Worm (Caenorhabditis elegans): ENCODE measurements around the gene C32B5.15.
"Not testable (repeated sequence)": the region's sequence is repeated elsewhere in the genome, so short reads cannot be mapped to it uniquely, and the experiment has no call there.

C32B5.15 gene

DNA sequence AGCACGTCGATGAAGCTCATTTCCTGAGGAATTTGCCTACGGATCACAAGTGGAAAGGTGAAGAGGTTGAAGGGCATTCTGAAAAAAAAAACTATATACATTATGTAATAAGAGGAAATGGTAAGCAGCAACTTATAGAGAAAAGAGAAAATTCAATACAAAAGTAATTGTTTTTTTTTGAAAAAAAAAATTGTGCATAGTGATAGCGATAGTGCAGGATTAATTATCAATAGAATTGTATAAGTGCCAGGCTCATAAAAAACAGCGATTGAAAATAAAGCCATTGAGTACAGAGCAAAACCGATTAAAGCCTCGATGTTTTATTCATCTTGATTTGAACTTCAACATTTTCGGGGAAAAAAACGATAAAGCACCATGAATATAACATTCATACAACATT, at the start of gene C32B5.15:
TSS of gene C32B5.15 (minus strand) at position 101 of the 400 bp plus-strand sequence.
- TF ChIP-seq snpc-4 (tag; optimal IDR thresholded peaks at IDR 0.05) (no peak), ceh-82 (tag; optimal IDR thresholded peaks at IDR 0.05) (no peak), hmg-11 (tag; optimal IDR thresholded peaks at IDR 0.05) (no peak), nhr-28 (tag; optimal IDR thresholded peaks at IDR 0.05) (no peak), lsy-12 (tag; optimal IDR thresholded peaks at IDR 0.05) (no peak), nhr-67 (tag; optimal IDR thresholded peaks at IDR 0.05) (no peak), ztf-11 (tag; optimal IDR thresholded peaks at IDR 0.05) (no peak), mdl-1 (tag; optimal IDR thresholded peaks at IDR 0.05) (no peak), egl-5 (tag; optimal IDR thresholded peaks at IDR 0.05) (no peak), nhr-237 (tag; optimal IDR thresholded peaks at IDR 0.05) (no peak), R02D3.7 (tag; optimal IDR thresholded peaks at IDR 0.05) (no peak), mml-1 (tag; optimal IDR thresholded peaks at IDR 0.05) (no peak), ama-1 (optimal IDR thresholded peaks at IDR 0.05) (no peak), ceh-16 (tag; optimal IDR thresholded peaks at IDR 0.05) (no peak), ceh-9 (tag; optimal IDR thresholded peaks at IDR 0.05) (no peak)

DNA sequence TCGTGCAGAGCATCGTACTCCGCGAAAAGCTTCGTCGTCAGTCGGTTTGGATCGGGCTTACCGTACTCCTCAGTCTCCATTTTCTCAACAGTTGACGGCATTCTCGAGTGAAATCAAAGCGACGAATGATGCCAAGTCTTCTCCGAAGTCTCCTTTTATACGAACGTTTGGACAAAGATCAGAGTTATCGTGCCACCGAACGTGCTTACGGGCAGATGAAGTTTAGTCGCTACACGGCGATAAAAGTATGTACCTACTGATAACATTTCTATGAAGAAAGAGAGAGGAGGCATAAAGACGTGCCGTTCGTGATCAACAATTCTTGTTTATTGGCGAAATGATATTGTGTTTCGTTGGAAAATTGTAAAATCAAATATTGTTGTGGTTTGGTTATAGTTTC, 33.6 kb upstream of the C32B5.15 start, which contains the start of gene F45D11.14:
TSS of gene F45D11.14 (minus strand) at position 101 of the 400 bp plus-strand sequence.
- not testable (repeated sequence) for TF ChIP-seq lsy-12 (tag; optimal IDR thresholded peaks at IDR 0.05); nhr-43 (tag; optimal IDR thresholded peaks at IDR 0.05; ENCODE audit: poor library complexity, severe bottlenecking); ztf-11 (tag; optimal IDR thresholded peaks at IDR 0.05)

DNA sequence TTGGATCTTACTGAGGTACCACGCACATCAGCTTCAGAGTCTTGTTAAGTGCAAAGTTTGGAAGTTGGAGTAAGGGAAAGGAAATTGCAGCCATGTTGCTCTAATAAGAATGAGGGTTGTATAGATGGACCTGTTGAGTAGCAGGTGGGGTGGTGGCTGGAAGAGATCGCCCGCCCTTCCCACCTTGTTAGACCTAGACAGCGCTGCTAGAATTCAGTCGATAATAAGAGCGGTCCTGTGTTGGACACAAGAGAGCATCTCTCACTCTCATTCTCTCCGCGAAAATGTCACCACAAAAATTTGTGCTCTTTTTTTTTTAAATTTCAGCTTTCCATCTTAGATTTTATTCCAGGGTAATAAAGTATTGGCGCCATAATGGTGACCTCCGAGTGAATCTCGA, 28.6 kb upstream of the C32B5.15 start, which contains the start of the genes fbxb-30 and F45D11.5:
TSS of gene fbxb-30 (minus strand) at position 101 of the 400 bp plus-strand sequence.
TSS of gene F45D11.5 (plus strand) at position 352 of the 400 bp plus-strand sequence.
- TF ChIP-seq sea-2 (GFP tag; optimal IDR thresholded peaks at IDR 0.05): no peak
- TF ChIP-seq daf-12 (tag; optimal IDR thresholded peaks at IDR 0.05): no peak
- TF ChIP-seq ceh-28 (tag; optimal IDR thresholded peaks at IDR 0.05): no peak
- TF ChIP-seq fkh-2 (tag; optimal IDR thresholded peaks at IDR 0.05): no peak
- TF ChIP-seq ceh-16 (tag; optimal IDR thresholded peaks at IDR 0.05): no peak
- no peak for TF ChIP-seq fos-1 (tag; optimal IDR thresholded peaks at IDR 0.05)
- no peak for TF ChIP-seq nhr-11 (tag; optimal IDR thresholded peaks at IDR 0.05)
- no peak for TF ChIP-seq snpc-4 (tag; optimal IDR thresholded peaks at IDR 0.05)
- no peak for TF ChIP-seq ZK546.5 (tag; optimal IDR thresholded peaks at IDR 0.05)
- no peak for TF ChIP-seq skn-1 (tag; optimal IDR thresholded peaks at IDR 0.05)
- TF ChIP-seq nhr-67 (tag; optimal IDR thresholded peaks at IDR 0.05): no peak
- TF ChIP-seq ztf-4 (tag; optimal IDR thresholded peaks at IDR 0.05): no peak

DNA sequence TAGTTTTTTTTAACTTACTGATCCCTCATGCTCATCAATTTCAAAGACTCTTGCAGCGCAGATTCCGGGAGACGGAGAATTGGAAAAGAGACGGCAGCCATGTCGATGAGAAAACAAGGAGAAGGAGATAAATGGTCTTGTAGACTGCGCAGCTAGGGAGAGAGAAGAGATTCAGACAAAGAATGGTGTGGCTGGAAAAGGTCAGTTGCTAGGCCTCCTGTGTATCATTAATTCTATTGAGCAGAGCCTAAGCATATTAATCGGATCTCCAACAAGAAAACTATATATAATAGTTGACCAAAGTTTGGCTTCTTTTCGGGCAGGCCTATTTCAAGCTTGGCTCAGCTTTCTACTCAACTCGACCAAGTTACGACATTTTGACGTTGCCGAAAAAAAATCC, 26.7 kb upstream of the C32B5.15 start, which contains the start of gene fbxb-29:
TSS of gene fbxb-29 (minus strand) at position 101 of the 400 bp plus-strand sequence.
- no peak for TF ChIP-seq daf-12 (tag; optimal IDR thresholded peaks at IDR 0.05)
- no peak for TF ChIP-seq unc-39 (tag; optimal IDR thresholded peaks at IDR 0.05)
- no peak for TF ChIP-seq pha-4 (tag; optimal IDR thresholded peaks at IDR 0.05)
- no peak for TF ChIP-seq fos-1 (tag; optimal IDR thresholded peaks at IDR 0.05)
- no peak for TF ChIP-seq nhr-77 (tag; optimal IDR thresholded peaks at IDR 0.05)
- TF ChIP-seq nhr-11 (tag; optimal IDR thresholded peaks at IDR 0.05): no peak
- no peak for TF ChIP-seq ceh-16 (tag; optimal IDR thresholded peaks at IDR 0.05)
- TF ChIP-seq pqm-1 (tag; optimal IDR thresholded peaks at IDR 0.05): no peak
- no peak for TF ChIP-seq eor-1 (tag; optimal IDR thresholded peaks at IDR 0.05)
- TF ChIP-seq egl-5 (tag; optimal IDR thresholded peaks at IDR 0.05): no peak
- TF ChIP-seq hmg-11 (tag; optimal IDR thresholded peaks at IDR 0.05): no peak
- TF ChIP-seq sea-2 (GFP tag; optimal IDR thresholded peaks at IDR 0.05): no peak
- no peak for TF ChIP-seq fkh-10 (GFP tag; optimal IDR thresholded peaks at IDR 0.05)
- TF ChIP-seq aly-2 (tag; optimal IDR thresholded peaks at IDR 0.05): no peak
- no peak for TF ChIP-seq ama-1 (optimal IDR thresholded peaks at IDR 0.05)
- TF ChIP-seq nhr-23 (tag; optimal IDR thresholded peaks at IDR 0.05): no peak
- no peak for TF ChIP-seq nhr-67 (tag; optimal IDR thresholded peaks at IDR 0.05)
- TF ChIP-seq zag-1 (tag; optimal IDR thresholded peaks at IDR 0.05): no peak
- no peak for TF ChIP-seq skn-1 (tag; optimal IDR thresholded peaks at IDR 0.05)

DNA sequence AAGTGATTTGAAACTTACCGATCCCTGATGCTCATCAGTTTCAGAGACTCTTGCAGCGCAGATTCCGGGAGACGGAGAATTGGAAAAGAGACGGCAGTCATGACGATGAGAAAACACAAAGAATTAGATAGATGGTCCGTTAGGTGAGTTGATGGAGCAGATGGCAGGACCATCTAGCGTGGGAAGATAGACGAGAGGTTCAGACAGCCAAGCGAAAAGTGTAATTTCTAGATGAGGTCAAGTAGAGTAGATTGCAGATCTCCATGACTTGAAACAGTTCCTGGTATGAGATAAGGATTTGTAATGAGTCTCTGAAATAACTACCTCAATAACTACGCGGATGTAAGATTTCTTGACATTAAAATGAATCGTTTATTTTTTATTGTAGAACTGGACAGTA, 23.4 kb upstream of the C32B5.15 start, which contains the start of gene F45D11.11:
TSS of gene F45D11.11 (minus strand) at position 101 of the 400 bp plus-strand sequence.
- not testable (repeated sequence) for TF ChIP-seq zag-1, mdl-1, nhr-76 (tag; optimal IDR thresholded peaks at IDR 0.05)
